Worm (Caenorhabditis elegans) whole organism, L2 larva: ENCODE measurements around the gene F13B6.2.

Source experiments
- R02D3.7 ChIP-seq: fragments of 150-350 bp; optimal IDR thresholded peaks from 2 replicates; lab custom pipeline; 2014; ENCODE audit warnings: missing biosample characterization, missing genetic modification characterization
- ama-1 ChIP-seq: fragments of 150-350 bp; optimal IDR thresholded peaks from 2 replicates; lab custom pipeline; 2018; ENCODE audit warnings: inconsistent platforms
- elt-3 ChIP-seq: sonication (generic microtip); optimal IDR thresholded peaks from 2 replicates; lab custom pipeline; 2017; ENCODE audit warnings: missing biosample characterization, missing genetic modification characterization
- lin-11 ChIP-seq: fragments of 150-350 bp; sonication (generic microtip); optimal IDR thresholded peaks from 2 replicates; lab custom pipeline; 2014; ENCODE audit warnings: missing biosample characterization, missing genetic modification characterization, inconsistent platforms, mixed read lengths
- lin-13 ChIP-seq: fragments of 150-350 bp; optimal IDR thresholded peaks from 2 replicates; lab custom pipeline; 2014; ENCODE audit warnings: missing biosample characterization, missing genetic modification reagents, missing genetic modification characterization
- lsy-2 ChIP-seq, 2 experiments: fragments of 150-350 bp in 1 of 2; sonication (generic microtip) in 1 of 2; optimal IDR thresholded peaks; 2 replicates each; lab custom pipeline; 2014 to 2017; ENCODE audit warnings: missing biosample characterization in 2 of 2, missing genetic modification characterization in 2 of 2
- nhr-11 ChIP-seq: fragments of 150-350 bp; optimal IDR thresholded peaks from 2 replicates; lab custom pipeline; 2014; ENCODE audit warnings: missing biosample characterization, missing genetic modification characterization
- nhr-129 ChIP-seq: fragments of 150-350 bp; optimal IDR thresholded peaks from 2 replicates; lab custom pipeline; 2014; ENCODE audit warnings: missing biosample characterization, missing genetic modification characterization
- nhr-77 ChIP-seq: fragments of 150-350 bp; optimal IDR thresholded peaks from 2 replicates; lab custom pipeline; 2014; ENCODE audit warnings: missing biosample characterization, missing genetic modification characterization
- skn-1 ChIP-seq: sonication (generic microtip); optimal IDR thresholded peaks from 2 replicates; lab custom pipeline; 2017; ENCODE audit warnings: missing biosample characterization, missing genetic modification characterization
- unc-55 ChIP-seq: fragments of 150-350 bp; sonication (generic microtip); optimal IDR thresholded peaks from 3 replicates; lab custom pipeline; 2014; ENCODE audit warnings: missing biosample characterization, missing genetic modification reagents, missing genetic modification characterization

DNA sequence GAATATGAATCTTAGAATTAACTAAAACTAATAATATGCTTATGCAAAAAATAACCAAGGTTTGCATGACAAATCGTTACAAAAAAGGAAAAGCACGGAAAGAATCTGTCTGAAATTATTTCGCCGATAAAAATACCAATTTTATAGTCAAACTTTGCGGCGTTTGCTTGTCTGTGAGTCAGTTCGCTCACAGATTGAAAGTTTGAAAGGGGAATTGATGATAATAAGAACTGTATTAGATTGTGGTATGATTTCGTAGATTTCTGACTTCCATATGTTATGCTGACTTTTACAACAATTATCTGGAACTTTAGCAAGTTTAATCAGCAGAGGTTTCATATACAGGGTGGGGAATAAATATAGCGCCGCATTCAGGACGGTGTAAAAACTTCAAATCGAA lies at the start of gene F13B6.2:
- TF ChIP-seq lin-13 (GFP tag; lab: Kevin White, UChicago) (no peak), lsy-2 (tag; optimal IDR thresholded peaks at IDR 0.05; lab: Kevin White, UChicago) (no peak), nhr-129 (tag; lab: Kevin White, UChicago) (no peak), unc-55 (GFP tag; lab: Kevin White, UChicago) (no peak), elt-3 (tag; lab: Kevin White, UChicago) (no peak), nhr-11 (no peak), lin-11 (tag; lab: Kevin White, UChicago) (no peak), R02D3.7 (tag; lab: Kevin White, UChicago) (no peak), ama-1 (lab: Kevin White, UChicago) (no peak), skn-1 (tag; lab: Kevin White, UChicago) (no peak), nhr-77 (tag; lab: Kevin White, UChicago) (no peak)
